Worm (Caenorhabditis elegans) whole organism, L4 larva: ENCODE results near the gene gpa-11.

Source experiments
- lin-29 ChIP-seq: fragments of 200-800 bp; sonication (Bioruptor generic); IDR thresholded peaks from 2 replicates; pipeline ENCODE4 v1.3.6; 2022; ENCODE audit warnings: missing genetic modification reagents, missing genetic modification characterization, missing compliant biosample characterization
- nhr-42 ChIP-seq: fragments of 200-800 bp; sonication (Bioruptor generic); IDR thresholded peaks from 2 replicates; pipeline ENCODE4 v1.3.6; 2022; ENCODE audit warnings: missing genetic modification characterization, missing compliant biosample characterization
- nhr-76 ChIP-seq: fragments of 150-350 bp; optimal IDR thresholded peaks from 2 replicates; lab custom pipeline; 2014; ENCODE audit warnings: missing biosample characterization, missing genetic modification characterization
- pha-4 ChIP-seq, 2 experiments: fragments of 150-350 bp in 1 of 2; fragments of 200-800 bp in 1 of 2; sonication (Bioruptor generic) in 1 of 2; IDR thresholded peaks in 1 of 2; optimal IDR thresholded peaks in 1 of 2; 2 replicates each; pipeline versions ENCODE4 v1.3.6 to Lab custom; 2014 to 2022; ENCODE audit warnings: missing genetic modification characterization in 2 of 2, missing genetic modification reagents in 2 of 2, missing biosample characterization in 1 of 2, missing compliant biosample characterization in 1 of 2
- rbr-2 ChIP-seq: sonication (generic microtip); optimal IDR thresholded peaks from 2 replicates; lab custom pipeline; 2016; ENCODE audit warnings: missing genotype, missing genetic modification characterization, missing compliant biosample characterization
- unc-62 ChIP-seq, 3 experiments: fragments of 150-350 bp in 1 of 3; sonication (generic microtip); optimal IDR thresholded peaks in 2 of 3; peaks in 1 of 3; 1 replicate in 1 of 3; 2 replicates in 2 of 3; lab custom pipeline; 2014 to 2017; ENCODE audit warnings: missing biosample characterization in 3 of 3, missing genetic modification characterization in 3 of 3, missing genetic modification reagents in 3 of 3, missing genotype in 1 of 3

gpa-11 gene

DNA sequence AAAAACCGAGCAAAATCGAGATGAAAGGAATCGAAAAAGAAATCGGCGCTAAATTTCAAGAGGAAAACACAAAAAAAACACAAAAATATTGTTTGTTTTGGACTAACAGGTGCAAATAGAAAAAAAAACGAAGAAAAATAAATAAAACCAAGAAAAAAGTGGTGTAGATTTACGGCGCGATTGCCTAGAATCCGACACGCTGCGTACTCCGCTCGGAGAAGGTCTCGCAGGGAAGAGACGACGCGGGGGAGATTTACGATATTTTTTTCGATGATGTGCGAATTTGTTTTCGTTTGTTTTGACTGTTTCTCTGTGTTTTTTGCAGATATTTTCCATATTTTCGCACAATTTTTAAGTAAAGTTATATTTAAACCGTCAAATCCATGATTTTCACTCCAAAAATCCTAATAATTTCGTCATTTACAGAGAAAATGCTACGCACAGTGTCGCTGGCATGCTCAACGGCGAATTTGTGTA, 52.3 kb downstream of the gpa-11 start, which contains the start of gene sco-1 (continued):
- TF ChIP-seq nhr-42 (peak; percentile 91), rbr-2 (peak; percentile 93), lin-29 (peak; percentile 89), pha-4 (GFP tag; IDR thresholded peaks at IDR 0.05; lab: Robert Waterston, UW) (peak; percentile 87), pha-4 (tag; optimal IDR thresholded peaks at IDR 0.05; lab: Kevin White, UChicago) (peak; percentile 82)
- TF ChIP-seq, all 104 proteins: peak for 71

DNA sequence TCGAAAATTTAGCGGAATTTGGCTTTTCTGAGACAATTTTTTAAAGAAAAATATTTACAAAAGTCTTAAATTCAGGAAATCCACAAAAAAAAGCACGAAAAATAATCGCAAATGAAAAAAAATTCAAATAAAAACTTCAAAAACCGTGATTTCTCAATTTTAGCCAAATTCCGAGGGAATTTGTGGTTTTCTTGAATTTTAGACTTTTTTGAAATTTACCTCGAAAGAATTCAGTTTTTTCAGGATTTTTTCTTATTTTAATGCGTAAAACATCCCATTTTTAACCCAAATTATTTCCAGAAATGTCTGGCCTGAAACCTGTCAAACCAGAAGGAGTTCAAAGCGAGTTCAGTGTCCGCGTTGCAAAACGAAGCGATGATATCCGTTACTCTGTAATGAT, 54.3 kb downstream of the gpa-11 start, which contains the start of gene gtf-2F1:
Gene gtf-2F1, plus strand, starts transcription at position 301 of the 400 bp plus-strand sequence.
- TF ChIP-seq nhr-76 (no peak), unc-62 (GFP tag; optimal IDR thresholded peaks at IDR 0.05 in 1 of 2; lab: Kevin White, UChicago) (peak in 1 of 2 experiments; percentile 41), unc-62 (tag; optimal IDR thresholded peaks at IDR 0.05; lab: Kevin White, UChicago) (no peak)
- TF ChIP-seq, all 104 proteins: peak for 1
